Fruit fly (Drosophila melanogaster) whole organism, embryonic: ENCODE measurements around the gene vkg.

Experiments used
- Aef1 ChIP-seq: fragments of 200-800 bp; sonication (Bioruptor generic); IDR thresholded peaks from 3 replicates; pipeline ENCODE4 v1.3.6; 2022; ENCODE audit warnings: missing biosample characterization, missing genetic modification characterization
- Awh ChIP-seq: fragments of 200-800 bp; sonication (Bioruptor generic); IDR thresholded peaks from 2 replicates; pipeline ENCODE4, ENCODE4 v1.3.6; 2022; ENCODE audit warnings: missing biosample characterization, missing genetic modification characterization
- Bgb ChIP-seq: fragments of 200-800 bp; sonication (Bioruptor generic); IDR thresholded peaks from 2 replicates; pipeline ENCODE4 v1.3.6; 2022; ENCODE audit warnings: missing biosample characterization, missing genetic modification characterization; ENCODE audit not compliant: partially characterized antibody
- CG10267 ChIP-seq: fragments of 200-800 bp; sonication (Bioruptor generic); optimal IDR thresholded peaks from 2 replicates; lab custom pipeline; 2018; ENCODE audit warnings: missing biosample characterization, mild to moderate bottlenecking, missing genetic modification characterization, moderate library complexity
- CG10321 ChIP-seq: fragments of 200-800 bp; sonication (Bioruptor generic); IDR thresholded peaks from 2 replicates; pipeline ENCODE4 v1.3.6; 2022; ENCODE audit warnings: missing biosample characterization, missing genetic modification characterization
- CG10959 ChIP-seq: fragments of 200-800 bp; sonication (Bioruptor generic); IDR thresholded peaks from 2 replicates; pipeline ENCODE4 v1.3.6; 2022; ENCODE audit warnings: missing biosample characterization, missing genetic modification characterization
- CG11093 ChIP-seq: fragments of 200-800 bp; sonication (Bioruptor generic); IDR thresholded peaks from 3 replicates; pipeline ENCODE4 v1.3.6; 2022; ENCODE audit warnings: missing biosample characterization, missing genetic modification characterization
- CG11723 ChIP-seq: fragments of 200-800 bp; sonication (Bioruptor generic); optimal IDR thresholded peaks from 2 replicates; lab custom pipeline; 2017; ENCODE audit warnings: missing biosample characterization, mild to moderate bottlenecking, missing genetic modification characterization
- CG12104 ChIP-seq: fragments of 200-800 bp; sonication (Bioruptor generic); optimal IDR thresholded peaks from 3 replicates; lab custom pipeline; 2016; ENCODE audit warnings: missing biosample characterization, missing genetic modification characterization
- CG13123 ChIP-seq: fragments of 200-800 bp; sonication (Bioruptor generic); optimal IDR thresholded peaks from 2 replicates; lab custom pipeline; 2016; ENCODE audit warnings: missing biosample characterization, missing genetic modification characterization
- CG14667 ChIP-seq: fragments of 200-800 bp; sonication (Bioruptor generic); IDR thresholded peaks from 2 replicates; pipeline ENCODE4 v1.3.6; 2022; ENCODE audit warnings: missing biosample characterization, missing genetic modification characterization
- CG15601 ChIP-seq: fragments of 200-800 bp; sonication (Bioruptor generic); optimal IDR thresholded peaks from 3 replicates; lab custom pipeline; 2019; ENCODE audit warnings: missing biosample characterization, mild to moderate bottlenecking, missing genetic modification characterization, moderate library complexity
- CG17829 ChIP-seq: fragments of 200-800 bp; optimal IDR thresholded peaks from 2 replicates; lab custom pipeline; 2019; ENCODE audit warnings: missing biosample characterization, mild to moderate bottlenecking, missing genetic modification characterization, moderate library complexity
- CG1832 ChIP-seq: fragments of 200-800 bp; sonication (Bioruptor generic); optimal IDR thresholded peaks from 2 replicates; lab custom pipeline; 2017; ENCODE audit warnings: missing biosample characterization, mild to moderate bottlenecking, missing genetic modification characterization, inconsistent platforms
- CG18599 ChIP-seq: fragments of 200-800 bp; sonication (Bioruptor generic); optimal IDR thresholded peaks from 3 replicates; lab custom pipeline; 2017; ENCODE audit warnings: missing biosample characterization, missing genetic modification characterization, mild to moderate bottlenecking, moderate library complexity, missing genetic modification reagents
- CG18619 ChIP-seq: fragments of 200-800 bp; sonication (Bioruptor generic); optimal IDR thresholded peaks from 3 replicates; lab custom pipeline; 2017; ENCODE audit warnings: missing biosample characterization, mild to moderate bottlenecking, missing genetic modification characterization
- CG2875 ChIP-seq: fragments of 200-800 bp; sonication (Bioruptor generic); optimal IDR thresholded peaks from 2 replicates; lab custom pipeline; 2017; ENCODE audit warnings: missing biosample characterization, mild to moderate bottlenecking, missing genetic modification characterization, missing genetic modification reagents
- CG4730 ChIP-seq: fragments of 200-800 bp; sonication (Bioruptor generic); IDR thresholded peaks from 2 replicates; pipeline ENCODE4 v1.3.6; 2022; ENCODE audit warnings: missing biosample characterization, missing genetic modification characterization
- CG5245 ChIP-seq: fragments of 200-800 bp; sonication (Bioruptor generic); optimal IDR thresholded peaks from 3 replicates; lab custom pipeline; 2016; ENCODE audit warnings: missing biosample characterization, missing genetic modification characterization
- CG6254 ChIP-seq: fragments of 200-800 bp; sonication (Bioruptor generic); optimal IDR thresholded peaks from 3 replicates; lab custom pipeline; 2017; ENCODE audit warnings: mild to moderate bottlenecking, missing biosample characterization, missing genetic modification reagents, missing genetic modification characterization
- CG8359 ChIP-seq: fragments of 200-800 bp; sonication (Bioruptor generic); optimal IDR thresholded peaks from 2 replicates; lab custom pipeline; 2017; ENCODE audit warnings: missing biosample characterization, mild to moderate bottlenecking, missing genetic modification characterization, borderline replicate concordance
- CHES-1-like ChIP-seq: fragments of 200-800 bp; sonication (Bioruptor generic); optimal IDR thresholded peaks from 2 replicates; lab custom pipeline; 2016; ENCODE audit warnings: missing biosample characterization, missing genetic modification characterization
- Dp ChIP-seq: fragments of 200-800 bp; sonication (Bioruptor generic); optimal IDR thresholded peaks from 2 replicates; lab custom pipeline; 2018; ENCODE audit warnings: missing biosample characterization, mild to moderate bottlenecking, missing genetic modification characterization, moderate library complexity
- Ets97D ChIP-seq: fragments of 200-800 bp; sonication (Bioruptor generic); optimal IDR thresholded peaks from 3 replicates; lab custom pipeline; 2016; ENCODE audit warnings: missing biosample characterization, missing genetic modification characterization
- Hand ChIP-seq: fragments of 200-800 bp; sonication (Bioruptor generic); optimal IDR thresholded peaks from 2 replicates; lab custom pipeline; 2017; ENCODE audit warnings: mild to moderate bottlenecking, missing biosample characterization, missing genetic modification reagents, missing genetic modification characterization
- Kr ChIP-seq: fragments of 200-800 bp; sonication (Bioruptor generic); optimal IDR thresholded peaks from 2 replicates; lab custom pipeline; 2017; ENCODE audit warnings: missing biosample characterization, mild to moderate bottlenecking, missing genetic modification characterization
- Lhr ChIP-seq: fragments of 200-800 bp; sonication (Bioruptor generic); optimal IDR thresholded peaks from 3 replicates; lab custom pipeline; 2017; ENCODE audit warnings: mild to moderate bottlenecking, missing biosample characterization, missing genetic modification reagents, missing genetic modification characterization
- Lim3 ChIP-seq: fragments of 200-800 bp; sonication (Bioruptor generic); IDR thresholded peaks from 2 replicates; pipeline ENCODE4 v1.3.6; 2022; ENCODE audit warnings: missing biosample characterization, missing genetic modification characterization
- NFAT ChIP-seq: fragments of 200-800 bp; sonication (Bioruptor generic); IDR thresholded peaks from 2 replicates; pipeline ENCODE4 v1.3.6; 2022; ENCODE audit warnings: missing biosample characterization, missing genetic modification characterization
- Nf-YB ChIP-seq: fragments of 200-800 bp; sonication (Bioruptor generic); optimal IDR thresholded peaks from 3 replicates; lab custom pipeline; 2019; ENCODE audit warnings: missing biosample characterization, mild to moderate bottlenecking, missing genetic modification characterization, moderate library complexity
- Stat92E ChIP-seq, 3 experiments: fragments of >200 bp in 2 of 3; fragments of 200-800 bp in 1 of 3; sonication (Bioruptor generic) in 1 of 3; optimal IDR thresholded peaks; 2 replicates each; lab custom pipeline; 2017 to 2019; ENCODE audit warnings: missing biosample characterization in 3 of 3, missing genetic modification characterization in 3 of 3, mild to moderate bottlenecking in 1 of 3, moderate library complexity in 1 of 3
- Usf ChIP-seq: fragments of 200-800 bp; sonication (Bioruptor generic); optimal IDR thresholded peaks from 2 replicates; lab custom pipeline; 2017; ENCODE audit warnings: missing genotype, missing biosample characterization, missing genetic modification characterization
- amos ChIP-seq: fragments of 200-800 bp; sonication (Bioruptor generic); IDR thresholded peaks from 2 replicates; pipeline ENCODE4 v1.3.6; 2022; ENCODE audit warnings: missing biosample characterization, missing genetic modification characterization; ENCODE audit not compliant: partially characterized antibody
- ato ChIP-seq: fragments of 200-800 bp; sonication (Bioruptor generic); IDR thresholded peaks from 2 replicates; pipeline ENCODE4 v1.3.6; 2022; ENCODE audit warnings: missing biosample characterization, missing genetic modification characterization; ENCODE audit not compliant: partially characterized antibody
- cad ChIP-seq: fragments of >200 bp; optimal IDR thresholded peaks from 2 replicates; lab custom pipeline; 2017; ENCODE audit warnings: missing biosample characterization, missing genetic modification characterization
- chm ChIP-seq: fragments of 200-800 bp; sonication (Bioruptor generic); IDR thresholded peaks from 2 replicates; pipeline ENCODE4 v1.3.6; 2022; ENCODE audit warnings: missing biosample characterization, missing genetic modification characterization
- gro ChIP-seq: fragments of 200-800 bp; sonication (Bioruptor generic); optimal IDR thresholded peaks from 2 replicates; lab custom pipeline; 2016; ENCODE audit warnings: missing biosample characterization, missing genetic modification characterization
- jigr1 ChIP-seq: fragments of 200-800 bp; sonication (Bioruptor generic); IDR thresholded peaks from 3 replicates; pipeline ENCODE4 v1.3.6; 2022; ENCODE audit warnings: missing biosample characterization, missing genetic modification characterization
- jumu ChIP-seq: fragments of 200-800 bp; sonication (Bioruptor generic); optimal IDR thresholded peaks from 3 replicates; lab custom pipeline; 2016; ENCODE audit warnings: missing biosample characterization, missing genetic modification characterization
- nmo ChIP-seq: fragments of 200-800 bp; sonication (Bioruptor generic); optimal IDR thresholded peaks from 2 replicates; lab custom pipeline; 2018; ENCODE audit warnings: missing biosample characterization, mild to moderate bottlenecking, missing genetic modification characterization, moderate library complexity
- p53 ChIP-seq: fragments of 200-800 bp; sonication (Bioruptor generic); optimal IDR thresholded peaks from 2 replicates; lab custom pipeline; 2016; ENCODE audit warnings: missing biosample characterization, missing genetic modification characterization
- repo ChIP-seq: fragments of 200-800 bp; sonication (Bioruptor generic); optimal IDR thresholded peaks from 2 replicates; lab custom pipeline; 2016; ENCODE audit warnings: missing biosample characterization, missing genetic modification characterization
- sc ChIP-seq, 3 experiments: fragments of >200 bp in 2 of 3; fragments of 200-800 bp in 1 of 3; sonication (Bioruptor generic) in 1 of 3; optimal IDR thresholded peaks; 2 replicates in 2 of 3; 3 replicates in 1 of 3; lab custom pipeline; 2017; ENCODE audit warnings: mild to moderate bottlenecking in 1 of 3, missing biosample characterization in 1 of 3, missing genetic modification characterization in 1 of 3, missing genetic modification reagents in 1 of 3
- sens-2 ChIP-seq: fragments of 200-800 bp; sonication (Bioruptor generic); IDR thresholded peaks from 2 replicates; pipeline ENCODE4 v1.3.6; 2022; ENCODE audit warnings: missing biosample characterization, missing genetic modification characterization
- shn ChIP-seq: fragments of 200-800 bp; sonication (Bioruptor generic); optimal IDR thresholded peaks from 3 replicates; lab custom pipeline; 2016; ENCODE audit warnings: missing biosample characterization, missing genetic modification characterization
- sna ChIP-seq: fragments of 200-800 bp; sonication (Bioruptor generic); IDR thresholded peaks from 2 replicates; pipeline ENCODE4 v1.3.6; 2022; ENCODE audit warnings: missing biosample characterization, missing genetic modification characterization; ENCODE audit not compliant: partially characterized antibody
- vvl ChIP-seq: fragments of 200-800 bp; sonication (Bioruptor generic); IDR thresholded peaks from 2 replicates; pipeline ENCODE4 v1.3.6; 2022; ENCODE audit warnings: missing biosample characterization, missing genetic modification characterization
- z ChIP-seq: fragments of 200-800 bp; sonication (Bioruptor generic); IDR thresholded peaks from 3 replicates; pipeline ENCODE4 v1.3.6; 2022; ENCODE audit warnings: missing biosample characterization, missing genetic modification characterization

The vkg gene

DNA sequence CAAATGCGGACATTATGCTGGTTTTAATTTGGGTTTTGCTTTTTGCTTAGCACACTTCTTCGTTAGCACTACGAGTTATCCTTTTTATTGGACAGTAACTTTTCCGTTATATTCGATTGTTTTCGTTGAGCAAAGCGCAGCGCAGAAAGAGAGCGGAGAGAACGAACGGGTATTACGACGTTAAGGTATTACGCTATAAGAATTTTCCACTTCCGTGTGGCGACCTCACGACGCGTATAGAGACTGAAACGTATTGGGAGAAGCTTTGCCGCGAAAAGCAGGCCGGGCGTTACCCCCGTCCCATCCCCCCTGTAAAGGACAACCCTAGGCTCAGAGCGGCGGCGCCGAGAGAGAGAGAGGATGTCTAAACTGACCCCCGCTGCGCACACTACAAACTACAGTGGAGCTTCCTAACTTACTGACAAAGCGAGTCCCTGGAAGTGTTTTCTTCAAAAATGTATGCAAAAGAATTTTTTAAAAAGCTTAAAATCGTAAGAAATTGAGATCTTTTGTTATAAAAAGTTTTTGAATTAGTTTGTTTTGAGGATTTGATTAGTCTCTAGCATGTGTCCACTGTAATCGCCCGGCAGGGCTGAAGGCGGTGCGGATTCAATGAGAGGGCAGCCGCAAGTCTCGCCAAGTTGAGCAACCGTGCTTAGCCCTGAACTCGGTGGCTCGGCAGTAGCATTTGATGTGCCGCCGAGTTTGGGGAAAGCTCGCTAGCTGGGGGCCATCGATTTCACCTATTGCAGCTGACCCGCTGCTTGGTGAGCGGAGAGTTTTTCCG lies 23.1 kb downstream of the vkg start (continued):
- peak; percentile 82 for TF ChIP-seq Ets97D
- peak; percentile 91 for TF ChIP-seq CG5245 (GFP tag; lab: Kevin White, UChicago)
- TF ChIP-seq CG2875 (GFP tag; lab: Kevin White, UChicago): peak; percentile 88
- TF ChIP-seq CHES-1-like (GFP tag; lab: Kevin White, UChicago): peak; percentile 96
- peak; percentile 99 for TF ChIP-seq CG18599 (GFP tag; lab: Kevin White, UChicago)
- TF ChIP-seq CG11723: peak; percentile 87
- peak; percentile 87 for TF ChIP-seq CG10959 (GFP tag; lab: Robert Waterston, UW)
- TF ChIP-seq CG11093 (GFP tag; lab: Robert Waterston, UW): peak; percentile 92; the same call in 2 of the 3 replicates
- peak; percentile 95 for TF ChIP-seq CG14667 (GFP tag; lab: Robert Waterston, UW)
- TF ChIP-seq CG12104 (GFP tag; lab: Kevin White, UChicago): peak; percentile 89
- peak; percentile 94 for TF ChIP-seq CG4730
- TF ChIP-seq CG15601 (tag; lab: Kevin White, UChicago): peak; percentile 88
- peak; percentile 75 for TF ChIP-seq Nf-YB (GFP tag; lab: Kevin White, UChicago)
- TF ChIP-seq jumu (GFP tag; lab: Kevin White, UChicago): peak; percentile 96
- TF ChIP-seq amos: no peak
- peak; percentile 67 for TF ChIP-seq Lhr (GFP tag; lab: Kevin White, UChicago)
- TF ChIP-seq Bgb (GFP tag; lab: Robert Waterston, UW): no peak
- TF ChIP-seq ato: no peak
- peak; percentile 91 for TF ChIP-seq sens-2 (GFP tag; lab: Robert Waterston, UW)
- no peak for TF ChIP-seq Kr
- peak; percentile 84 for TF ChIP-seq Lim3
- peak; percentile 83 for TF ChIP-seq CG6254 (GFP tag; lab: Kevin White, UChicago)
- peak; percentile 30 for TF ChIP-seq CG1832
- peak; percentile 94 for TF ChIP-seq chm (GFP tag; lab: Robert Waterston, UW)
- TF ChIP-seq CG10267 (tag; lab: Kevin White, UChicago): peak; percentile 85
- peak; percentile 89 for TF ChIP-seq p53 (GFP tag; lab: Kevin White, UChicago)
- TF ChIP-seq z (GFP tag; lab: Robert Waterston, UW): peak; percentile 56; the same call in 1 of the 3 replicates
- peak; percentile 98 for TF ChIP-seq vvl (GFP tag; lab: Robert Waterston, UW)
- peak; percentile 65; the same call in 1 of the 2 replicates for TF ChIP-seq CG10321 (GFP tag; lab: Robert Waterston, UW)
- peak; percentile 98 for TF ChIP-seq Hand (GFP tag; lab: Kevin White, UChicago)
- peak; percentile 96 for TF ChIP-seq gro (GFP tag; lab: Kevin White, UChicago)
- TF ChIP-seq CG13123 (GFP tag; lab: Kevin White, UChicago): peak; percentile 80
- TF ChIP-seq sc (optimal IDR thresholded peaks at IDR 0.05; lab: Kevin White, UChicago): no peak
- peak; percentile 79 for TF ChIP-seq sc (GFP tag; optimal IDR thresholded peaks at IDR 0.05; lab: Kevin White, UChicago)
- TF ChIP-seq Stat92E (GFP tag; optimal IDR thresholded peaks at IDR 0.05; lab: Kevin White, UChicago): no peak
- TF ChIP-seq NFAT (GFP tag; lab: Robert Waterston, UW): peak; percentile 92
- 0 out of 2 replicates have a peak, but pooled peaks have one; percentile 13 for TF ChIP-seq sna (GFP tag; lab: Robert Waterston, UW)
- TF ChIP-seq jigr1: peak; percentile 91
- TF ChIP-seq repo (GFP tag; lab: Kevin White, UChicago): peak; percentile 94
- no peak for TF ChIP-seq cad (GFP tag; lab: Kevin White, UChicago)
- TF ChIP-seq Aef1: peak; percentile 96
- TF ChIP-seq Awh (GFP tag; lab: Robert Waterston, UW): peak; percentile 96
- no peak for TF ChIP-seq Dp (GFP tag; lab: Kevin White, UChicago)
- TF ChIP-seq CG17829 (tag; lab: Kevin White, UChicago): peak; percentile 91
- peak; percentile 92 for TF ChIP-seq nmo (GFP tag; lab: Kevin White, UChicago)
- peak; percentile 91 for TF ChIP-seq CG18619
- peak; percentile 71 for TF ChIP-seq CG8359 (GFP tag; lab: Kevin White, UChicago)
- peak; percentile 74 for TF ChIP-seq Usf
- TF ChIP-seq shn (GFP tag; lab: Kevin White, UChicago): peak; percentile 91
